Fruit fly (Drosophila melanogaster) whole organism, embryonic: Measurements from ENCODE around the gene Gr64b.

ENCODE experiments used
- Adf1 ChIP-seq: fragments of 200-800 bp; sonication (Bioruptor generic); IDR thresholded peaks from 2 replicates; pipeline ENCODE4 v1.3.6; 2022; ENCODE audit warnings: missing biosample characterization, missing genetic modification characterization
- Antp ChIP-seq: fragments of 200-800 bp; sonication (Bioruptor generic); optimal IDR thresholded peaks from 3 replicates; lab custom pipeline; 2016; ENCODE audit warnings: missing biosample characterization, missing genetic modification characterization
- Awh ChIP-seq: fragments of 200-800 bp; sonication (Bioruptor generic); IDR thresholded peaks from 2 replicates; pipeline ENCODE4, ENCODE4 v1.3.6; 2022; ENCODE audit warnings: missing biosample characterization, missing genetic modification characterization
- B-H2 ChIP-seq: fragments of 200-800 bp; sonication (Bioruptor generic); optimal IDR thresholded peaks from 2 replicates; lab custom pipeline; 2018; ENCODE audit warnings: missing biosample characterization, mild to moderate bottlenecking, missing genetic modification characterization
- CG12071 ChIP-seq: fragments of 200-800 bp; sonication (Bioruptor generic); optimal IDR thresholded peaks from 3 replicates; lab custom pipeline; 2018; ENCODE audit warnings: missing biosample characterization, mild to moderate bottlenecking, missing genetic modification characterization
- CG12659 ChIP-seq: fragments of 200-800 bp; sonication (Bioruptor generic); optimal IDR thresholded peaks from 3 replicates; lab custom pipeline; 2017; ENCODE audit warnings: mild to moderate bottlenecking, missing biosample characterization, missing genetic modification reagents, missing genetic modification characterization
- CG13424 ChIP-seq: fragments of 200-800 bp; sonication (Bioruptor generic); optimal IDR thresholded peaks from 2 replicates; lab custom pipeline; 2019; ENCODE audit warnings: missing biosample characterization, mild to moderate bottlenecking, missing genetic modification characterization, moderate library complexity
- CG14014 ChIP-seq: fragments of 200-800 bp; sonication (Bioruptor generic); IDR thresholded peaks from 2 replicates; pipeline ENCODE4 v1.3.6; 2022; ENCODE audit warnings: missing biosample characterization, missing genetic modification characterization
- CG15269 ChIP-seq: fragments of 200-800 bp; sonication (Bioruptor generic); optimal IDR thresholded peaks from 2 replicates; lab custom pipeline; 2018; ENCODE audit warnings: missing biosample characterization, mild to moderate bottlenecking, missing genetic modification characterization, moderate library complexity
- CG1602 ChIP-seq: fragments of 200-800 bp; sonication (Bioruptor generic); optimal IDR thresholded peaks from 3 replicates; lab custom pipeline; 2016; ENCODE audit warnings: missing biosample characterization, missing genetic modification characterization
- CG17568 ChIP-seq: fragments of 200-800 bp; sonication (Bioruptor generic); optimal IDR thresholded peaks from 2 replicates; lab custom pipeline; 2018; ENCODE audit warnings: missing biosample characterization, mild to moderate bottlenecking, missing genetic modification characterization, moderate library complexity
- CG31224 ChIP-seq: fragments of 200-800 bp; sonication (Bioruptor generic); IDR thresholded peaks from 2 replicates; pipeline ENCODE4 v1.3.6; 2022; ENCODE audit warnings: missing biosample characterization, missing genetic modification characterization
- CG33213 ChIP-seq: fragments of 200-800 bp; sonication (Bioruptor generic); optimal IDR thresholded peaks from 3 replicates; lab custom pipeline; 2016; ENCODE audit warnings: missing biosample characterization, missing genetic modification characterization
- CG33557 ChIP-seq: fragments of 200-800 bp; sonication (Bioruptor generic); optimal IDR thresholded peaks from 2 replicates; lab custom pipeline; 2019; ENCODE audit warnings: missing biosample characterization, mild to moderate bottlenecking, missing genetic modification characterization, moderate library complexity
- CG34422 ChIP-seq: fragments of 200-800 bp; sonication (Bioruptor generic); IDR thresholded peaks from 3 replicates; pipeline ENCODE4 v1.3.6; 2022; ENCODE audit warnings: missing biosample characterization, missing genetic modification characterization
- CG4282 ChIP-seq: fragments of 200-800 bp; sonication (Bioruptor generic); optimal IDR thresholded peaks from 2 replicates; lab custom pipeline; 2016; ENCODE audit warnings: missing biosample characterization, missing genetic modification characterization
- CG6175 ChIP-seq: fragments of 200-800 bp; sonication (Bioruptor generic); IDR thresholded peaks from 3 replicates; pipeline ENCODE4 v1.3.6; 2022; ENCODE audit warnings: missing biosample characterization, missing genetic modification characterization
- CG6272 ChIP-seq: fragments of 200-800 bp; sonication (Bioruptor generic); IDR thresholded peaks from 2 replicates; pipeline ENCODE4 v1.3.6; 2022; ENCODE audit warnings: missing biosample characterization, missing genetic modification characterization
- CG8290 ChIP-seq, 3 experiments: fragments of 200-800 bp; sonication (Bioruptor generic); optimal IDR thresholded peaks; 2 replicates each; lab custom pipeline; 2016 to 2019; ENCODE audit warnings: missing biosample characterization in 3 of 3, missing genetic modification characterization in 3 of 3, mild to moderate bottlenecking in 2 of 3, moderate library complexity in 1 of 3
- Fer1 ChIP-seq: fragments of 200-800 bp; sonication (Bioruptor generic); optimal IDR thresholded peaks from 2 replicates; lab custom pipeline; 2017; ENCODE audit warnings: missing biosample characterization, mild to moderate bottlenecking, missing genetic modification characterization
- Fer2 ChIP-seq: fragments of 200-800 bp; sonication (Bioruptor generic); optimal IDR thresholded peaks from 2 replicates; lab custom pipeline; 2018; ENCODE audit warnings: missing biosample characterization, mild to moderate bottlenecking, missing genetic modification characterization, moderate library complexity
- Hr78 ChIP-seq, 2 experiments: fragments of 200-800 bp in 1 of 2; fragments of >200 bp in 1 of 2; sonication (Bioruptor generic) in 1 of 2; optimal IDR thresholded peaks; 2 replicates each; lab custom pipeline; 2017 to 2019; ENCODE audit warnings: missing biosample characterization in 2 of 2, missing genetic modification characterization in 2 of 2, mild to moderate bottlenecking in 1 of 2, moderate library complexity in 1 of 2
- Hsf ChIP-seq: fragments of 200-800 bp; sonication (Bioruptor generic); optimal IDR thresholded peaks from 3 replicates; lab custom pipeline; 2016; ENCODE audit warnings: missing biosample characterization, missing genetic modification characterization
- MBD-R2 ChIP-seq: fragments of 200-800 bp; sonication (Bioruptor generic); IDR thresholded peaks from 2 replicates; pipeline ENCODE4 v1.3.6; 2022; ENCODE audit warnings: missing biosample characterization, missing genetic modification characterization
- Meics ChIP-seq: fragments of 200-800 bp; sonication (Bioruptor generic); optimal IDR thresholded peaks from 2 replicates; lab custom pipeline; 2017; ENCODE audit warnings: missing biosample characterization, mild to moderate bottlenecking, missing genetic modification characterization
- Myb ChIP-seq: fragments of 200-800 bp; sonication (Bioruptor generic); optimal IDR thresholded peaks from 2 replicates; lab custom pipeline; 2016; ENCODE audit warnings: missing biosample characterization, missing genetic modification characterization
- NFAT ChIP-seq: fragments of 200-800 bp; sonication (Bioruptor generic); IDR thresholded peaks from 2 replicates; pipeline ENCODE4 v1.3.6; 2022; ENCODE audit warnings: missing biosample characterization, missing genetic modification characterization
- Taf1 ChIP-seq: fragments of 200-800 bp; sonication (Bioruptor generic); IDR thresholded peaks from 2 replicates; pipeline ENCODE4 v1.3.6; 2022; ENCODE audit warnings: missing biosample characterization, missing genetic modification characterization
- ac ChIP-seq: fragments of 200-800 bp; sonication (Bioruptor generic); optimal IDR thresholded peaks from 3 replicates; lab custom pipeline; 2017; ENCODE audit warnings: missing biosample characterization, mild to moderate bottlenecking, missing genetic modification characterization
- bowl ChIP-seq: fragments of 200-800 bp; sonication (Bioruptor generic); IDR thresholded peaks from 2 replicates; pipeline ENCODE4 v1.3.6; 2022; ENCODE audit warnings: missing biosample characterization, missing genetic modification characterization
- cad ChIP-seq: fragments of >200 bp; optimal IDR thresholded peaks from 2 replicates; lab custom pipeline; 2017; ENCODE audit warnings: missing biosample characterization, missing genetic modification characterization
- cas ChIP-seq: fragments of 200-800 bp; sonication (Bioruptor generic); IDR thresholded peaks from 2 replicates; pipeline ENCODE4 v1.3.6; 2022; ENCODE audit warnings: missing biosample characterization, missing genetic modification characterization
- chif ChIP-seq, 2 experiments: fragments of 200-800 bp; sonication (Bioruptor generic); optimal IDR thresholded peaks; 3 replicates each; lab custom pipeline; 2016; ENCODE audit warnings: missing biosample characterization in 2 of 2, missing genetic modification characterization in 2 of 2
- chn ChIP-seq: fragments of 200-800 bp; sonication (Bioruptor generic); optimal IDR thresholded peaks from 2 replicates; lab custom pipeline; 2016; ENCODE audit warnings: missing biosample characterization, missing genetic modification characterization
- dan ChIP-seq: fragments of 200-800 bp; sonication (Bioruptor generic); IDR thresholded peaks from 2 replicates; pipeline ENCODE4 v1.3.6; 2022; ENCODE audit warnings: missing biosample characterization, missing genetic modification characterization
- fd64A ChIP-seq: fragments of 200-800 bp; sonication (Bioruptor generic); optimal IDR thresholded peaks from 3 replicates; lab custom pipeline; 2018; ENCODE audit warnings: missing biosample characterization, mild to moderate bottlenecking, missing genetic modification characterization
- gem ChIP-seq: fragments of 200-800 bp; sonication (Bioruptor generic); optimal IDR thresholded peaks from 2 replicates; lab custom pipeline; 2019; ENCODE audit warnings: missing biosample characterization, mild to moderate bottlenecking, missing genetic modification characterization, moderate library complexity
- ind ChIP-seq: fragments of 200-800 bp; sonication (Bioruptor generic); optimal IDR thresholded peaks from 3 replicates; lab custom pipeline; 2016; ENCODE audit warnings: missing biosample characterization, missing genetic modification characterization
- jigr1 ChIP-seq: fragments of 200-800 bp; sonication (Bioruptor generic); IDR thresholded peaks from 3 replicates; pipeline ENCODE4 v1.3.6; 2022; ENCODE audit warnings: missing biosample characterization, missing genetic modification characterization
- oc ChIP-seq: fragments of 200-800 bp; sonication (Bioruptor generic); optimal IDR thresholded peaks from 2 replicates; lab custom pipeline; 2018; ENCODE audit warnings: missing biosample characterization, mild to moderate bottlenecking, missing genetic modification characterization, moderate library complexity
- odd ChIP-seq: fragments of 200-800 bp; sonication (Bioruptor generic); optimal IDR thresholded peaks from 2 replicates; lab custom pipeline; 2017; ENCODE audit warnings: missing biosample characterization, mild to moderate bottlenecking, missing genetic modification characterization
- pnt ChIP-seq: fragments of 200-800 bp; sonication (Bioruptor generic); optimal IDR thresholded peaks from 3 replicates; lab custom pipeline; 2016; ENCODE audit warnings: missing biosample characterization, missing genetic modification characterization
- pum ChIP-seq: fragments of 200-800 bp; sonication (Bioruptor generic); optimal IDR thresholded peaks from 2 replicates; lab custom pipeline; 2016; ENCODE audit warnings: missing biosample characterization, missing genetic modification characterization
- pzg ChIP-seq: fragments of 200-800 bp; sonication (Bioruptor generic); optimal IDR thresholded peaks from 3 replicates; lab custom pipeline; 2018; ENCODE audit warnings: missing biosample characterization, mild to moderate bottlenecking, missing genetic modification characterization, moderate library complexity
- ranshi ChIP-seq: fragments of 200-800 bp; sonication (Bioruptor generic); IDR thresholded peaks from 2 replicates; pipeline ENCODE4 v1.3.6; 2022; ENCODE audit warnings: missing biosample characterization, missing genetic modification characterization
- repo ChIP-seq: fragments of 200-800 bp; sonication (Bioruptor generic); optimal IDR thresholded peaks from 2 replicates; lab custom pipeline; 2016; ENCODE audit warnings: missing biosample characterization, missing genetic modification characterization
- sc ChIP-seq, 3 experiments: fragments of >200 bp in 2 of 3; fragments of 200-800 bp in 1 of 3; sonication (Bioruptor generic) in 1 of 3; optimal IDR thresholded peaks; 2 replicates in 2 of 3; 3 replicates in 1 of 3; lab custom pipeline; 2017; ENCODE audit warnings: mild to moderate bottlenecking in 1 of 3, missing biosample characterization in 1 of 3, missing genetic modification characterization in 1 of 3, missing genetic modification reagents in 1 of 3
- sug ChIP-seq: fragments of 200-800 bp; optimal IDR thresholded peaks from 2 replicates; lab custom pipeline; 2019; ENCODE audit warnings: missing biosample characterization, mild to moderate bottlenecking, missing genetic modification characterization, moderate library complexity
- tup ChIP-seq: fragments of 200-800 bp; sonication (Bioruptor generic); optimal IDR thresholded peaks from 2 replicates; lab custom pipeline; 2016; ENCODE audit warnings: missing biosample characterization, mild to moderate bottlenecking, missing genetic modification characterization, moderate library complexity
- zen ChIP-seq: fragments of 200-800 bp; sonication (Bioruptor generic); optimal IDR thresholded peaks from 3 replicates; lab custom pipeline; 2018; ENCODE audit warnings: missing biosample characterization, mild to moderate bottlenecking, missing genetic modification characterization, moderate library complexity
- zfh2 ChIP-seq: fragments of 200-800 bp; sonication (Bioruptor generic); optimal IDR thresholded peaks from 2 replicates; lab custom pipeline; 2016; ENCODE audit warnings: missing biosample characterization, missing genetic modification characterization

The Gr64b gene

dm6 chr3L:3983466-3983946 lies 44.9 kb upstream of the Gr64b start, which contains the start of gene scrt (continued):
- TF ChIP-seq fd64A (GFP tag; lab: Kevin White, UChicago): no peak
- peak; percentile 45 for TF ChIP-seq Myb (GFP tag; lab: Kevin White, UChicago)
- no peak for TF ChIP-seq cad (GFP tag; lab: Kevin White, UChicago)
- 0 out of 2 replicates have a peak, but pooled peaks have one; percentile 24 for TF ChIP-seq Awh (GFP tag; lab: Robert Waterston, UW)
- TF ChIP-seq CG13424: peak; percentile 88
- peak; percentile 64 for TF ChIP-seq chn (GFP tag; lab: Kevin White, UChicago)
- no peak for TF ChIP-seq CG15269 (tag; lab: Kevin White, UChicago)
- TF ChIP-seq dan (GFP tag; lab: Robert Waterston, UW): no peak
- TF ChIP-seq tup (GFP tag; lab: Kevin White, UChicago): no peak
- peak; percentile 27 for TF ChIP-seq CG33557 (GFP tag; lab: Kevin White, UChicago)
- peak; percentile 59 for TF ChIP-seq Fer1 (GFP tag; lab: Kevin White, UChicago)
- TF ChIP-seq zen (tag; lab: Kevin White, UChicago): peak; percentile 95
- TF ChIP-seq gem: peak; percentile 86
- no peak for TF ChIP-seq pzg (GFP tag; lab: Kevin White, UChicago)
- no peak for TF ChIP-seq odd (GFP tag; lab: Kevin White, UChicago)
- TF ChIP-seq B-H2 (GFP tag; lab: Kevin White, UChicago): peak; percentile 4
- no peak for TF ChIP-seq Hr78 (GFP tag; optimal IDR thresholded peaks at IDR 0.05; lab: Kevin White, UChicago)
- no peak for TF ChIP-seq zfh2 (GFP tag; lab: Kevin White, UChicago)
- TF ChIP-seq pnt: no peak
- TF ChIP-seq MBD-R2 (GFP tag; lab: Robert Waterston, UW): no peak
- no peak for TF ChIP-seq CG33213
- no peak for TF ChIP-seq CG14014 (GFP tag; lab: Robert Waterston, UW)
- no peak for TF ChIP-seq bowl (GFP tag; lab: Robert Waterston, UW)
- no peak for TF ChIP-seq repo (GFP tag; lab: Kevin White, UChicago)
- TF ChIP-seq pum (GFP tag; lab: Kevin White, UChicago): no peak
- TF ChIP-seq CG8290 (GFP tag; optimal IDR thresholded peaks at IDR 0.05; lab: Kevin White, UChicago): peak; percentile 38
- peak in 1 of 2 experiments; percentile 59 for TF ChIP-seq CG8290 (tag; optimal IDR thresholded peaks at IDR 0.05; lab: Kevin White, UChicago)
- TF ChIP-seq ac (GFP tag; lab: Kevin White, UChicago): no peak
- TF ChIP-seq CG6272: no peak
- peak; percentile 51 for TF ChIP-seq Hsf (GFP tag; lab: Kevin White, UChicago)
- no peak for TF ChIP-seq CG12071 (GFP tag; lab: Kevin White, UChicago)
- TF ChIP-seq Taf1 (GFP tag; lab: Robert Waterston, UW): no peak
- no peak for TF ChIP-seq Fer2 (tag; lab: Kevin White, UChicago)
- peak; percentile 16 for TF ChIP-seq CG1602 (GFP tag; lab: Kevin White, UChicago)
- TF ChIP-seq CG4282 (GFP tag; lab: Kevin White, UChicago): no peak
- TF ChIP-seq CG34422 (GFP tag; lab: Robert Waterston, UW): no peak
- no peak for TF ChIP-seq ind (GFP tag; lab: Kevin White, UChicago)
- peak; percentile 44 to 53 for TF ChIP-seq chif (GFP tag; optimal IDR thresholded peaks at IDR 0.05; lab: Kevin White, UChicago)
- TF ChIP-seq Meics: peak; percentile 35
- no peak for TF ChIP-seq CG6175 (GFP tag; lab: Robert Waterston, UW)
- no peak for TF ChIP-seq sc (optimal IDR thresholded peaks at IDR 0.05; lab: Kevin White, UChicago)
- no peak for TF ChIP-seq sc (GFP tag; optimal IDR thresholded peaks at IDR 0.05; lab: Kevin White, UChicago)
- TF ChIP-seq sug (tag; lab: Kevin White, UChicago): no peak
- TF ChIP-seq cas: no peak
- TF ChIP-seq jigr1: no peak
- no peak for TF ChIP-seq CG31224
- TF ChIP-seq CG12659: peak; percentile 35
- peak; percentile 4 for TF ChIP-seq Antp (GFP tag; lab: Kevin White, UChicago)
- no peak for TF ChIP-seq ranshi (GFP tag; lab: Robert Waterston, UW)
- TF ChIP-seq Adf1 (GFP tag; lab: Robert Waterston, UW): no peak
- TF ChIP-seq CG17568 (GFP tag; lab: Kevin White, UChicago): no peak
- TF ChIP-seq oc (tag; lab: Kevin White, UChicago): no peak
- TF ChIP-seq NFAT (GFP tag; lab: Robert Waterston, UW): no peak
